Fruit fly (Drosophila melanogaster): ENCODE results near the gene Paf-AHalpha.
"Not testable (repeated sequence)": the region's sequence is repeated elsewhere in the genome, so short reads cannot be mapped to it uniquely, and the experiment has no call there.

Paf-AHalpha gene

DNA sequence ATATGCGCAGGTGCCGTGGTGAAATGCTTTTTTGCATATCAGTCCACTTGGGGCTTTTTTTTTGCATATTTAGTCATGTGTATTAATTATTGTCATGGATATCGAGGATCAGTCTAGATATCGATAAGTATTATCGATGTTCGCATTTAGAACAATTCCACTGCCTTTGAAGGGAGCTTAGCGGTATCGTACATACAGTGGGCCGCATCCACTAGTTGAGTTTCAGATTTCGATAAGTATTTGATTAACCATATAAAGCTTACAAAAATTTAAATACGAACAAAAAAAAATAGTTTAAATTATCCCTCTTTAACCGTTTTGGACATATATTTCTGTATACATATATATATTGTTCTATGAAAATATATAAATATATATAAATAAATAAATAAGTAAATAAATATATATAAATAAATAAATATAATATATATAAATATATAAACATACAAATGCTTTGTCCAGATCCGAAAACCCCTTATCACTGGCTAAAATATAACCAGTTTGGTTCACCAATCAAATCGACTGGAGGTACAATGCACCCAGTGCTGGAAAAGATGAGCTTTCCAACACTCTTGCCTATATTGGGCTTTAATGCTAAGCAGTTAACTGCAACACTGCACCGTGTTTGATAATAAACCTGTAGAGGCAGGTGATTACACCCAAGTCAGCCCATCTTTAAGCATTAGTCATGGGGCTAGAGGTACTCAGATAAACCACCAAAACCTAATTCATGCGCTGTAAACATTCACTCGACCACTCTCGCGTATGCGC lies 17.7 kb upstream of the Paf-AHalpha start (continued):
- TF ChIP-seq sv (GFP tag; optimal IDR thresholded peaks at IDR 0.05) (no peak), rgr (GFP tag; optimal IDR thresholded peaks at IDR 0.05) (peak; percentile 6), dmrt93B (GFP tag; optimal IDR thresholded peaks at IDR 0.05) (no peak), CG32264 (GFP tag; optimal IDR thresholded peaks at IDR 0.05) (no peak), Dfd (GFP tag; optimal IDR thresholded peaks at IDR 0.05) (no peak)

DNA sequence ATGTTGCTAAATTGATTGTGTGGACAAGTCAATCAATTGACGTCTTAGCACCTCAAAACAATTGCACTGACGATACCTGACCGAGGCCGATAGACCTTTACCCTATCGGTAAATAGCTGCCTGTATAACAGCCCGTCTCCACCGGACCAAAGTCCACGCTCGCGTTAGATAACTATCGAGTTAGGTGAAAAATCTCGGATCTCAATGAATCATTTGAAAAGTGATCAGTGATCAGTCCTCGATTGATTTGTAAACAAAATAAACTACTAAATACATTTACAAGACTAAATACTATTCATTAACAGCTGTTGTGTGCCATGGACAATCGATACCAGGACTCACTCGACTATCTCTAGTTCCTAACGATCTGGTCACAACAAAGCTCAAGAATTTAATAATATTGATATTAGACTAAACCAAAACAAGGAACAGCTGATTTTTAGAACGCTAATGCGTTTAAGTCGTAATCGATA lies 13.7 kb upstream of the Paf-AHalpha start, which contains the start of the genes sordd2 and CG15602:
sordd2 (minus strand) TSS at position 78 of the 473 bp plus-strand sequence.
CG15602 (plus strand) TSS at position 342 of the 473 bp plus-strand sequence.
- TF ChIP-seq CG9705 (GFP tag; optimal IDR thresholded peaks at IDR 0.05); h (GFP tag; optimal IDR thresholded peaks at IDR 0.05); Hr83 (GFP tag; optimal IDR thresholded peaks at IDR 0.05; ENCODE audit: poor library complexity, severe bottlenecking): not testable (repeated sequence)

DNA sequence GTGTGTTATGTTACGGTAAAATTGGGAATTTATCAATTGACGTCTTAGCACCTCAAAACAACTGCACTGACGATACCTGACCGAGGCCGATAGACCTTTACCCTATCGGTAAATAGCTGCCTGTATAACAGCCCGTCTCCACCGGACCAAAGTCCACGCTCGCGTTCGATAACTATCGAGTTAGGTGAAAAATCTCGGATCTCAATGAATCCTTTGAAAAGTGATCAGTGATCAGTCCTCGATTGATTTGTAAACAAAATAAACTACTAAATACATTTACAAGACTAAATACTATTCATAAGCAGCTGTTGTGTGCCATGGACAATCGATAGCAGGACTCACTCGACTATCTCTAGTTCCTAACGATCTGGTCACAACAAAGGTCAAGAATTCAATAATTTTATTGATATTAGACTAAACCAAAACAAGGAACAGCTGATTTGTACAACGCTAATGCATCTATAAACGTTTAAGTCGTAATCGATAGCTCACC lies 10.6 kb upstream of the Paf-AHalpha start, which contains the start of gene sordd1:
sordd1 (minus strand) TSS at position 78 of the 493 bp plus-strand sequence.
- peak; percentile 66 for TF ChIP-seq N (GFP tag; optimal IDR thresholded peaks at IDR 0.05)

DNA sequence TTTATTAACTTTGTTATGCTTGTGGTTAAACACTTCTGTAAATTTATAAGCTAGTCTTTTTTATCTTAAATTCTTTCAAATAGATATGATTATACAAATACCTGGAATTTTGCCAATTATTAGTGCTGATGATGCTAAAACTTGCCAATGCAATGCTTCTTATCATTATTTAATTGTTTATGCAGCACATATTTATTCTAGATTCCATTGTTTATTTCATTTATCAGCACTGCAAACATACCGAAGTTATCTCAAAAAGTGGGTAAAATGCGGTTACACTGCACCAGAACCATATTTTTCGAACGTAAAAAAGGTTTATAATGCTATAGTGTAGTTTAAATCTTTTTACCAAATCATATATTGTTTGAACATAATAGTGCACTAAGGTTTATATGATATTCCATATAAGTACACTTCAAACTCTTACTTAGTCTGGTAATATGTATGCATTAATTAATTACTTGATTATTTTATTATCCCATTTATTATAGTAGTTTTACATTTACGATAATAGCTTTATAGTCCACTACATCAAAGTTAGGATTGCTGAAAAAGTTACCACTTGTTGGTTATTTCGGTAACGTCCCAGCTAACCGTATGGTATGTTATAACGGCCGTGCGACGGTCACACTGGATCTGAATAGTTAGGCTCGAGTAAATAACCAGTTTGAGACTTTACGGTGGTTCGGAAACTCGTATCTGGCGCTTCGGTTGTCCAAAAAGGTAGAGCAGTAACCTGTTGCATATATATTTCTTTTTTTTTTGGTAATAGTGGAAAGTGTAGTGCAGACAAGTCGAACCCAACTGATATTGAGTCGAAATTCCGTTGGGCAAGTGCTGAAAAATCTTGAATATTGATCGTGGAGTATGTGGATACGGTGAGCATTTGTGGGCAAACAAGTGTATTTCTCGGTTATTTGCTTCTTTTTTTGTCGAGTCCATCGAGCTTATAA lies 3.1 kb upstream of the Paf-AHalpha start, which contains the start of gene Rhp:
Rhp (plus strand) TSS at position 663 of the 953 bp plus-strand sequence.
- peak; percentile 70 for TF ChIP-seq Sp1 (GFP tag; optimal IDR thresholded peaks at IDR 0.05)
- peak; percentile 5 for TF ChIP-seq fru (GFP tag; optimal IDR thresholded peaks at IDR 0.05)
- peak; percentile 45 for TF ChIP-seq rgr (GFP tag; optimal IDR thresholded peaks at IDR 0.05)
- peak; percentile 52 for TF ChIP-seq Hr83 (GFP tag; optimal IDR thresholded peaks at IDR 0.05; ENCODE audit: poor library complexity, severe bottlenecking)
- peak; percentile 40 for TF ChIP-seq Hnf4 (GFP tag; optimal IDR thresholded peaks at IDR 0.05)
- TF ChIP-seq CG32264 (GFP tag; optimal IDR thresholded peaks at IDR 0.05), result peak; percentile 12
- no peak for TF ChIP-seq dl (GFP tag; optimal IDR thresholded peaks at IDR 0.05; ENCODE audit: insufficient read depth in 1 of 2, partially characterized antibody in 2 of 2)
- peak; percentile 66 for TF ChIP-seq OdsH (GFP tag; optimal IDR thresholded peaks at IDR 0.05)
- peak; percentile 41 for TF ChIP-seq CG9705 (GFP tag; optimal IDR thresholded peaks at IDR 0.05)
- peak in 1 of 2 experiments; percentile 30 for TF ChIP-seq foxo (GFP tag; optimal IDR thresholded peaks at IDR 0.05)
- no peak for TF ChIP-seq Dif (GFP tag; optimal IDR thresholded peaks at IDR 0.05; ENCODE audit: partially characterized antibody)
- peak; percentile 50 for TF ChIP-seq h (GFP tag; optimal IDR thresholded peaks at IDR 0.05)
- peak; percentile 34 for TF ChIP-seq sage (GFP tag; optimal IDR thresholded peaks at IDR 0.05)
- peak; percentile 9 for TF ChIP-seq HLH106 (tag; optimal IDR thresholded peaks at IDR 0.05)
- peak; percentile 15 for TF ChIP-seq psq (GFP tag; optimal IDR thresholded peaks at IDR 0.05)
- no peak for TF ChIP-seq jim (GFP tag; optimal IDR thresholded peaks at IDR 0.05)

DNA sequence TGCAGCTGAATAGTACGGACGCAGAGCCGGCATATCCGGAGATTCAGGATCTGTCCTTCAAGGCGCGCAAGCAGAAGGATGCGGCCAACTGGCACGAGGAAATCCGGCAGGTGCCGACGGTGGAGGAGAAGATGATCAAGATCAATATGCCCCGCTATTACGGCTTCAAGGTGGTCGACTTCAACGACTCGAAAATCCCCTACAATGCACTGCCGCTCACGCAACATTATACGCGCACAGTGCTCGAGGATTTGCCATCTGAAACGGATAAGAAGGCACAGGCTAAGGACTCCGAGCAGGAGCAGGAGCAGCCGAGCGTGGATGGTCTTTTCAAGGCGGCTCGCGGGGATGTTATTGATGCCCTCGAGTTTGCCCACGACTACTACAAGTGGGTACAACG lies 859 bp upstream of the Paf-AHalpha start:
- TF ChIP-seq sage (GFP tag; optimal IDR thresholded peaks at IDR 0.05) (no peak), rgr (GFP tag; optimal IDR thresholded peaks at IDR 0.05) (no peak), psq (GFP tag; optimal IDR thresholded peaks at IDR 0.05) (no peak), CG9705 (GFP tag; optimal IDR thresholded peaks at IDR 0.05) (no peak), N (GFP tag; optimal IDR thresholded peaks at IDR 0.05) (no peak), Dif (GFP tag; optimal IDR thresholded peaks at IDR 0.05; ENCODE audit: partially characterized antibody) (no peak), pan (optimal IDR thresholded peaks at IDR 0.05) (no peak), Mio (GFP tag; optimal IDR thresholded peaks at IDR 0.05) (no peak), CrebA (GFP tag; optimal IDR thresholded peaks at IDR 0.05; ENCODE audit: borderline replicate concordance) (no peak), foxo (GFP tag; optimal IDR thresholded peaks at IDR 0.05) (no peak), usp (GFP tag; optimal IDR thresholded peaks at IDR 0.05) (no peak)
